Worm (Caenorhabditis elegans): ENCODE data around the gene C27C12.4.

C27C12.4 gene

DNA sequence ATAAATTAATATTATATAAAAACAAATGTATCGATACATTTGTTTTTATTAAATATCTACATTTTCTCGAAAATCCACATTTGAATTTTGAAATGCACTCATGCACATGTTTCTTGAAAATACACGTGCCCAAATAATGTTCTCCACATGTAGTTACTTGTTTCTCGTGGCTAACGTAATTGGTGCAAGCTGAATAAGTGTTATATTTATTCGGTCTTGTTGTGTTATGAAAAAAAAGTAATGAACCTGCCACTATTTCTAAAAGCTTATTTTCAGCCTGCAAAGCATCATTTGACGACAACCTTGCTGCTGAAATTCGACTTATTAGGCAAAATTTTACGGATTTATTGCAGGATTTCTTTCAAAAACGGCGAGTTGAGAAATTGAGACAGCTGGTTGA is 40.5 kb upstream of the C27C12.4 start:
- TF ChIP-seq dmd-4 (tag; optimal IDR thresholded peaks at IDR 0.05): peak; percentile 19
- TF ChIP-seq ceh-16 (tag; optimal IDR thresholded peaks at IDR 0.05): no peak
- peak; percentile 95 for TF ChIP-seq C34F6.9 (tag; optimal IDR thresholded peaks at IDR 0.05)
- TF ChIP-seq nhr-25 (tag; optimal IDR thresholded peaks at IDR 0.05): peak; percentile 72
- TF ChIP-seq nhr-21 (tag; optimal IDR thresholded peaks at IDR 0.05): peak; percentile 83
- peak; percentile 67 for TF ChIP-seq ztf-4 (tag; optimal IDR thresholded peaks at IDR 0.05)
- TF ChIP-seq unc-55 (GFP tag; optimal IDR thresholded peaks at IDR 0.05): peak; percentile 94
- peak; percentile 84 for TF ChIP-seq gmeb-1 (tag; optimal IDR thresholded peaks at IDR 0.05)
- peak; percentile 48 for TF ChIP-seq nhr-10 (tag; optimal IDR thresholded peaks at IDR 0.05)
- no peak for TF ChIP-seq nhr-77 (tag; optimal IDR thresholded peaks at IDR 0.05)
- peak; percentile 55 for TF ChIP-seq lin-13 (GFP tag; optimal IDR thresholded peaks at IDR 0.05)
- no peak for TF ChIP-seq nhr-11 (tag; optimal IDR thresholded peaks at IDR 0.05)
- peak; percentile 57 to 81 for TF ChIP-seq lsy-2 (tag; optimal IDR thresholded peaks at IDR 0.05)
- no peak for TF ChIP-seq lin-39 (tag; optimal IDR thresholded peaks at IDR 0.05)
- peak; percentile 53 for TF ChIP-seq sma-3 (GFP tag; optimal IDR thresholded peaks at IDR 0.05)
- TF ChIP-seq snpc-4 (tag; optimal IDR thresholded peaks at IDR 0.05): peak; percentile 64
- TF ChIP-seq zag-1 (tag; optimal IDR thresholded peaks at IDR 0.05): peak; percentile 11
- TF ChIP-seq mab-5 (tag; optimal IDR thresholded peaks at IDR 0.05): peak; percentile 62
- peak; percentile 91 for TF ChIP-seq sma-9 (GFP tag; optimal IDR thresholded peaks at IDR 0.05)
- no peak for TF ChIP-seq sma-9 (tag; optimal IDR thresholded peaks at IDR 0.05)
- no peak for TF ChIP-seq unc-39 (tag; optimal IDR thresholded peaks at IDR 0.05)
- TF ChIP-seq nhr-6 (tag; optimal IDR thresholded peaks at IDR 0.05): peak; percentile 87
- peak; percentile 63 for TF ChIP-seq F13H6.1 (tag; optimal IDR thresholded peaks at IDR 0.05)
- peak; percentile 49 to 62 for TF ChIP-seq mdl-1 (tag; optimal IDR thresholded peaks at IDR 0.05)
- peak; percentile 87 for TF ChIP-seq crh-2 (tag; optimal IDR thresholded peaks at IDR 0.05)
- no peak for TF ChIP-seq nhr-23 (tag; optimal IDR thresholded peaks at IDR 0.05)
- peak; percentile 58 for TF ChIP-seq fos-1 (tag; optimal IDR thresholded peaks at IDR 0.05)
- peak; percentile 48 for TF ChIP-seq blmp-1 (tag; optimal IDR thresholded peaks at IDR 0.05; ENCODE audit: insufficient read depth)
- TF ChIP-seq nhr-129 (tag; optimal IDR thresholded peaks at IDR 0.05): peak; percentile 90
- TF ChIP-seq ZK546.5 (tag; optimal IDR thresholded peaks at IDR 0.05): no peak
- peak; percentile 66 for TF ChIP-seq egl-27 (tag; optimal IDR thresholded peaks at IDR 0.05)

DNA sequence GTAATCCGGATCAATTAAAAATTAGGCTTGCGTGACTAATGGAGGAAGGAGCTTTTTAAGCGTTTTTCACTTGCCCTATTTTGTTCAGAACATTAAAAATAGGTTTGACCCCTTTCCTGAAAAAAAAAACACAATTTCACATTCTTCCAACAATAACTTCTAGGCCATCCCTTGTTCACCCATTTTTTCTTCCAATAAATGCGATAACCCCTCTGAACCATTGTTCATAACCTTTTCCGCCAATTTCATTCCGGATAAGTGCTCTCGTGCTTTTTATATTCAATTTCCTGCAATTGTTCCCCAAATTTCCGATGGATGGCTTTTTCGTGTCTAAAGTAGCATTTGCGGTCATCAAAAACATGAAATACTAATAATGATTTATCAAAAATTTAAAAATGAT is 38.5 kb upstream of the C27C12.4 start:
- TF ChIP-seq mab-5 (tag; optimal IDR thresholded peaks at IDR 0.05) (no peak), nhr-129 (tag; optimal IDR thresholded peaks at IDR 0.05) (no peak), nhr-25 (tag; optimal IDR thresholded peaks at IDR 0.05) (peak; percentile 0), unc-55 (GFP tag; optimal IDR thresholded peaks at IDR 0.05) (peak; percentile 5), nhr-21 (tag; optimal IDR thresholded peaks at IDR 0.05) (peak; percentile 25), C34F6.9 (tag; optimal IDR thresholded peaks at IDR 0.05) (peak; percentile 9), sma-9 (GFP tag; optimal IDR thresholded peaks at IDR 0.05) (peak; percentile 39), sma-9 (tag; optimal IDR thresholded peaks at IDR 0.05) (no peak), ceh-16 (tag; optimal IDR thresholded peaks at IDR 0.05) (no peak), mbf-1 (tag; optimal IDR thresholded peaks at IDR 0.05) (no peak), gmeb-1 (tag; optimal IDR thresholded peaks at IDR 0.05) (peak; percentile 1)

DNA sequence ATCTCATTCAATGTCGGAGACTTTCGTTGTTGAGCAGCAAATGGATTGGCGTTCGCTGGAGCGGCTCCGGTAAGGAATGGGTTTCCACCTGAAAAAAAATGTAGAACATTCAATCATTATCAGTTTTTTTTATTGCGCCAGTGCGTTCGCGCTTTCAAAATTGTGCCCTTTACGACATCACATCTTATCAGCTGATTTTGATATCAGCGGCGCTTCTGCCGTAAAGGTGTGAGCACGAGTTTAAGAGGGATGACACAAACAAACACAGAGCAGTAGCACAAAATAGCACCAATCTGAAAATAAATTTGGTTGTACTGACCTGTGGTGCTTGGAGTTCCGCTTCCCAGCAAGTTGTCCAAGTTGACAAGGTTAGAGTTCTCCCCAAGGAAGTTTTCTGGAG is 37.2 kb upstream of the C27C12.4 start:
- no peak for TF ChIP-seq mbf-1 (tag; optimal IDR thresholded peaks at IDR 0.05)
- TF ChIP-seq nhr-129 (tag; optimal IDR thresholded peaks at IDR 0.05): peak; percentile 1
- peak; percentile 49 for TF ChIP-seq sma-9 (GFP tag; optimal IDR thresholded peaks at IDR 0.05)
- no peak for TF ChIP-seq sma-9 (tag; optimal IDR thresholded peaks at IDR 0.05)
- TF ChIP-seq ceh-16 (tag; optimal IDR thresholded peaks at IDR 0.05): no peak
- no peak for TF ChIP-seq mdl-1 (tag; optimal IDR thresholded peaks at IDR 0.05)
- TF ChIP-seq crh-2 (tag; optimal IDR thresholded peaks at IDR 0.05): peak; percentile 54
- no peak for TF ChIP-seq unc-62 (GFP tag; optimal IDR thresholded peaks at IDR 0.05)
- TF ChIP-seq ama-1 (optimal IDR thresholded peaks at IDR 0.05): peak; percentile 21
- TF ChIP-seq zag-1 (tag; optimal IDR thresholded peaks at IDR 0.05): no peak
- no peak for TF ChIP-seq nhr-237 (tag; optimal IDR thresholded peaks at IDR 0.05)
- TF ChIP-seq F13H6.1 (tag; optimal IDR thresholded peaks at IDR 0.05): peak; percentile 10
- peak; percentile 41 for TF ChIP-seq fos-1 (tag; optimal IDR thresholded peaks at IDR 0.05)

DNA sequence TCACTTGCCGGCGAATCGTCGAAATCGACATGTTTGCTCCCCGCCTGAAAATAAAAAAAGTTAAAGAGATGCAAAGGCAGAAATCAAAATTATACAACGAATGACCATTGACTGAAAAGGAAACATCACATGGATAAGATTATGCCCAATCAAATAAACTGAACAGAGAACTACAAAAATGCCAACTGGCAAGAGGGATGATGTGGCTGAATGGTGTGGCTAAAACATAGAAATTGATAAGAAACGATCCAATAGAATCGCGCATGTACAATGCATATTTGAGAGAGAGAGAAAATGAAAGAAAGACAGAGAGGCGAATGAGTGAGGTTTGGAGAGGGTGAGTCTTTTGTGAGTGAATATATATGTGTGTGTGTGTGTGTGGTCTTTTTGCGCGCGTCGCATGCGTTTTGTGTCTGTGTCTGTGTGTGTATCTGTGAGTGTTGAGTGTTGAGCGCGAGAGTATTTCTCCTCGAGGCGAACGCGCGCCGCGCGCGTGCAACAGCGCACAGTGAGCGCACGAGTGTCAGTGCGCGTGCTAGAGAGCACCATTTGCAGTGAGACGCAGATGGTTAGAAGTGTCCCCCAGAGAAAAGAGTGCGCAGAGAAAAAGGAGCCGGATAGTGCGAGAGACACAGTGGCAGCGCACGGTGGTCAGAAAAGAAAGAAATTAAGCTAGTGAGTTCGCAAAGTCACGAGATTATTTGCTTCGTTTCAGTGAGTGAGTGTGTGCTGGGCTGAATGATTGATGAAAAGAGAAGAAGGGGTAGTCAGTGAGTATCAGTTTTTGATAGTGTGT is 35.2 kb upstream of the C27C12.4 start, which contains the start of gene epn-1:
epn-1 (minus strand) TSS at position 51 of the 796 bp plus-strand sequence.
- TF ChIP-seq skn-1 (tag; optimal IDR thresholded peaks at IDR 0.05) (peak; percentile 30), peb-1 (tag; optimal IDR thresholded peaks at IDR 0.05) (no peak), mbf-1 (tag; optimal IDR thresholded peaks at IDR 0.05) (no peak), nhr-12 (tag; optimal IDR thresholded peaks at IDR 0.05) (peak; percentile 69), lin-13 (GFP tag; optimal IDR thresholded peaks at IDR 0.05) (peak; percentile 94), ztf-1 (GFP tag; conservative IDR thresholded peaks at IDR 0.05) (no peak), unc-62 (GFP tag; optimal IDR thresholded peaks at IDR 0.05) (peak; percentile 80), lin-39 (tag; optimal IDR thresholded peaks at IDR 0.05) (peak; percentile 70), ztf-4 (tag; optimal IDR thresholded peaks at IDR 0.05) (peak; percentile 94), elt-1 (tag; optimal IDR thresholded peaks at IDR 0.05) (peak; percentile 16), R02D3.7 (tag; optimal IDR thresholded peaks at IDR 0.05) (no peak), unc-39 (tag; optimal IDR thresholded peaks at IDR 0.05) (no peak), egl-27 (tag; optimal IDR thresholded peaks at IDR 0.05) (peak; percentile 97), mdl-1 (tag; optimal IDR thresholded peaks at IDR 0.05) (peak; percentile 99 to 100), nhr-21 (tag; optimal IDR thresholded peaks at IDR 0.05) (peak; percentile 98), mab-5 (tag; optimal IDR thresholded peaks at IDR 0.05) (peak; percentile 93), nhr-25 (tag; optimal IDR thresholded peaks at IDR 0.05) (peak; percentile 97), nhr-129 (tag; optimal IDR thresholded peaks at IDR 0.05) (peak; percentile 96), ama-1 (optimal IDR thresholded peaks at IDR 0.05) (peak; percentile 54), aly-2 (tag; optimal IDR thresholded peaks at IDR 0.05) (no peak), snpc-4 (tag; optimal IDR thresholded peaks at IDR 0.05) (peak; percentile 78), Y55F3AM.14 (GFP tag; optimal IDR thresholded peaks at IDR 0.05) (peak; percentile 99), ceh-82 (tag; optimal IDR thresholded peaks at IDR 0.05) (peak; percentile 54)

All from whole organism, L2 larva.